Worm (Caenorhabditis elegans) whole organism, midembryonic: Measurements from ENCODE around the gene T10B5.7.
A peak's percentile ranks its signal among the peaks of the same experiment; 100 is the strongest.
"Not testable (repeated sequence)": the region's sequence is repeated elsewhere in the genome, so short reads cannot be mapped to it uniquely, and the experiment has no call there.

ENCODE experiments used
- T22C8.4 ChIP-seq: fragments of 200-800 bp; sonication (Bioruptor generic); IDR thresholded peaks from 2 replicates; pipeline ENCODE4 v1.3.6; 2022; ENCODE audit warnings: missing genetic modification characterization, missing compliant biosample characterization
- cog-1 ChIP-seq: sonication (generic microtip); optimal IDR thresholded peaks from 2 replicates; lab custom pipeline; 2016; ENCODE audit warnings: missing genetic modification characterization, missing compliant biosample characterization
- flt-1 ChIP-seq: fragments of 200-800 bp; sonication (Bioruptor generic); IDR thresholded peaks from 2 replicates; pipeline ENCODE4 v1.3.6; 2022; ENCODE audit warnings: missing genetic modification characterization, missing compliant biosample characterization
- klf-2 ChIP-seq: fragments of 200-800 bp; sonication (Bioruptor generic); conservative IDR thresholded peaks from 2 replicates; pipeline ENCODE4 v1.3.6; 2022; ENCODE audit warnings: missing genetic modification reagents, missing genetic modification characterization, missing compliant biosample characterization
- med-1 ChIP-seq: sonication (generic microtip); optimal IDR thresholded peaks from 2 replicates; lab custom pipeline; 2017; ENCODE audit warnings: missing genetic modification characterization, mild to moderate bottlenecking, missing compliant biosample characterization, antibody characterized with exemption, missing genetic modification reagents; ENCODE audit not compliant: insufficient read depth
- ref-1 ChIP-seq: fragments of 200-800 bp; sonication (Bioruptor generic); conservative IDR thresholded peaks from 2 replicates; pipeline ENCODE4 v1.3.6; 2022; ENCODE audit warnings: missing genetic modification reagents, missing genetic modification characterization, missing compliant biosample characterization
- tab-1 ChIP-seq: fragments of 200-800 bp; sonication (Bioruptor generic); IDR thresholded peaks from 2 replicates; pipeline ENCODE4 v1.3.6; 2022; ENCODE audit warnings: missing genetic modification characterization, missing compliant biosample characterization
- ztf-23 ChIP-seq: fragments of 200-800 bp; sonication (Bioruptor generic); IDR thresholded peaks from 2 replicates; pipeline ENCODE4 v1.3.6; 2022; ENCODE audit warnings: missing genetic modification reagents, missing genetic modification characterization, missing compliant biosample characterization
- ztf-29 ChIP-seq: fragments of 200-800 bp; sonication (Bioruptor generic); IDR thresholded peaks from 2 replicates; pipeline ENCODE4 v1.3.6; 2022; ENCODE audit warnings: missing genetic modification reagents, missing genetic modification characterization, missing compliant biosample characterization

T10B5.7 gene

DNA sequence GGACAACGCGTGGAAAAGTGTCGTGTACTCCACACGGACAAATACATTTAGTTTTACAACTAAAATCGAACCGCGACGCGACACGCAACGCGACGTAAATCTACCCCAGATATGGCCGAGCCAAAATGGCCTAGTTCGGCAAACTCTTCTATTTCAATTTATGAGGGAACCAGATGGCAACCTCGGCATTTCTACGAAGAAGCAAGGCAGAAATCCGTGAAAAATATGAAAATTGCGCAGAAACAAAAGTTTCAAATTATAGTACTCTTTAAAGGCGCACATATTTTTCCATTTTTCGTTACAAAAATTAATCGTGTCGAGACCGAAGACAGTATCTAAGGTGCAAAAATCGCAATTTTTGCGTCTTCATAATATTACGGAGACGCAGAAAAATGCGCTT, 31.2 kb upstream of the T10B5.7 start, which contains the start of gene Y46H3A.5:
TSS of gene Y46H3A.5 (minus strand) at position 101 of the 400 bp plus-strand sequence.
- TF ChIP-seq ref-1; cog-1 (tag; lab: Kevin White, UChicago); tab-1 (GFP tag; lab: Robert Waterston, UW): not testable (repeated sequence)

DNA sequence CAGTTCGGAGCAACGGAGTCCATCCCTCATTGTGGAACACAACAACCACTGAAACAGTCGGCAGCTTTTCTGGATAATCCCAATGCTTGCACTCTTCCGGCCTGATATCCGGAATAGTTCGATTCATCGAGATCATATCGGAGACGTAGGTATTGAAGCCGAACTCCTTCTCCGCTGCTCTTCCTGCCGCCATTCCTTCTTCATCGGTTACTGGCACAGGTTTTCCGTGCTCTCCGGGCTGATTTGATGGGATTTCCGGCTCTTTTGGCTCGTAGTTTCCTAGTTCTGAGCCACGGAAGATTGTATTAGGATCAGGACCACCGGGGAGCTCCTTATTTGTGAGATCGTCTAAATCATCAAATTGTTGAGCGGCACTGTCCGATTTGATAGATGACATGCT, 26.0 kb upstream of the T10B5.7 start:
- TF ChIP-seq med-1 (GFP tag; lab: Kevin White, UChicago) (no peak), klf-2 (GFP tag; lab: Robert Waterston, UW) (no peak)

DNA sequence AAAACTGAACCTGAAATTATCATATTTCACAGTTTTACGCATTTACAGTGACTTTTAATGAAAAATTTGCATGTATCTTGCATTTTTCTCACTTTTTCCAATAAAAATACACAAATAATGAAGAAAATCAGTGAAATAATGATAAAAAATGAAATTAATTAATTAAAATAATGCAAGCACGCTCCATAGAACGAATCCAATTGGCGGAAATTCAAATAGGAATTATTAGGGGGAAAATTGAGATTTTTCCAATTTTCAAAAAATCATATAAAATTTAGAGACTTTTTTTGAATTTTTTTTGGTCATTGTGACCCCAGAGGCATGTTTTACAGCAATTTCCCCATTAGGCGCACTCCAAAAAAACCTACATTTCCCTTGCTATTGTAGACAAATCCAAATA, 25.3 kb upstream of the T10B5.7 start:
- TF ChIP-seq tab-1 (GFP tag; lab: Robert Waterston, UW) (no peak), ref-1 (no peak), flt-1 (GFP tag; lab: Robert Waterston, UW) (no peak), ztf-23 (GFP tag; lab: Robert Waterston, UW) (no peak), ztf-29 (GFP tag; lab: Robert Waterston, UW) (no peak), klf-2 (GFP tag; lab: Robert Waterston, UW) (no peak), med-1 (GFP tag; lab: Kevin White, UChicago) (no peak), cog-1 (tag; lab: Kevin White, UChicago) (no peak), T22C8.4 (GFP tag; lab: Robert Waterston, UW) (no peak)

DNA sequence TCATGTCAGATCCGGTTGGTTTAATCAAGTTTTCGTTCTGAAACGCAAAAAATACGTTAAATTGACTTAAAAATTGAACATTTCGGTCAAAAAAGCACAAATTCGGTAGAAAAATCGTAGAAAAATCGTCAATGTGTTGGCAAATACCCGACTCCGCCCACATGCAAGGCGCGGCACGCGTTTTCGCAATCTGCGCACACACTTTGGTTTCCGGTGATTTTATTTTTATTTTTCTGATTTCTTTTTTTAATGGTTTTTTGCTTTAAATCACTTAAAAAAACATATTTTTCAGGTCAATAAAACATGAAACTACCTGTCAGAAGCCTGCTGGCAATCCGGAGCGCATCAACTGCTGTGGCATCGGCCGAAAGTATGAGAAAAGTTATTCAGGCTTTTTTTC, 24.7 kb upstream of the T10B5.7 start, which contains the start of the genes gly-7 and mrpl-39:
TSS of gene gly-7 (minus strand) at position 37 of the 400 bp plus-strand sequence.
TSS of gene mrpl-39 (plus strand) at position 293 of the 400 bp plus-strand sequence.
- TF ChIP-seq T22C8.4 (GFP tag; lab: Robert Waterston, UW) (no peak), ztf-29 (GFP tag; lab: Robert Waterston, UW) (no peak), klf-2 (GFP tag; lab: Robert Waterston, UW) (0 out of 2 replicates have a peak, but pooled peaks have one; percentile 53), cog-1 (tag; lab: Kevin White, UChicago) (no peak), ztf-23 (GFP tag; lab: Robert Waterston, UW) (peak; percentile 76), tab-1 (GFP tag; lab: Robert Waterston, UW) (peak; percentile 67; the same call in 1 of the 2 replicates), med-1 (GFP tag; lab: Kevin White, UChicago) (peak; percentile 81), ref-1 (0 out of 2 replicates have a peak, but pooled peaks have one; percentile 37), flt-1 (GFP tag; lab: Robert Waterston, UW) (peak; percentile 46; the same call in 1 of the 2 replicates)

DNA sequence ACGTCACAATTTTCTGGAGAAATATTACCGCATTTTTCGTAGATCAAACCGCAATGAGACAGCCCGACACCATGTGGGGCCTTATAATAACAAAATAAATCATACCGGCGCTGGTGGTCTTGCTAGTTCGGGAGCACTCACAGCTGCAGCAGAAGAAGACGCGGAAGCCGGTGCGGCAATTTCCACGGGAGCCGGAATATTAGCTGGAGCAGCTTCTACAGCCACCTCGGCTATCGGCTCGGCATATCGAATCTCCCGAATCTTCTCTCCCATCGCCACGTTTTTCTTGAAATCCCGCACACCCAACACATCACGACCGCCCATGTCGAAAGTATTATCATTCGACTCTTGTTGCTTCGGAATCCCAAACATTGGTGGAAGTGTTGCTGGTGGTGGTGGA, 21.5 kb upstream of the T10B5.7 start:
- TF ChIP-seq ztf-29 (GFP tag; lab: Robert Waterston, UW) = no peak
- no peak for TF ChIP-seq klf-2 (GFP tag; lab: Robert Waterston, UW)
- no peak for TF ChIP-seq cog-1 (tag; lab: Kevin White, UChicago)
- TF ChIP-seq T22C8.4 (GFP tag; lab: Robert Waterston, UW) = no peak
- no peak for TF ChIP-seq ztf-23 (GFP tag; lab: Robert Waterston, UW)
- no peak for TF ChIP-seq tab-1 (GFP tag; lab: Robert Waterston, UW)
- no peak for TF ChIP-seq med-1 (GFP tag; lab: Kevin White, UChicago)
- no peak for TF ChIP-seq flt-1 (GFP tag; lab: Robert Waterston, UW)
- TF ChIP-seq ref-1 = no peak

DNA sequence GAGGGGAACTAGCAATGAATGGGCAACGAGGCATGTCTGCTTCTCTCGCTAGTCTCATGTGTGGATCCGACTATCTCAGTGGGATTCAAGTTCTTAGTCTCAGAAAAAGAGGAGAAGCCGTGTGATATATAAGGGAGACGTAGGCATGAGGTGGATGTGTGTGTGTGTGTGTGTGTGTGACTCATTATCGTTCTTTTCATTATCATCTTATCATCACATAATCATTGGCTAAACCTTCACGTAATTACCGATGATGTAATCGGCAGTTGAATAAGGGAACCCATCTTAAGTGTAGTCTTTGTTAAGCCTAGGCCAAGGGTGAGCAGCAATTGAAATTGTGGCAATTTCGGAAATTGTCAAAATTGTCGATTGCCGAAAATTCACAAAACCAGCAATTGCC, 16.0 kb upstream of the T10B5.7 start, which contains the start of gene Y32G9B.1:
TSS of gene Y32G9B.1 (minus strand) at position 101 of the 400 bp plus-strand sequence.
- TF ChIP-seq ztf-23 (GFP tag; lab: Robert Waterston, UW) = no peak
- TF ChIP-seq ztf-29 (GFP tag; lab: Robert Waterston, UW) = no peak
- no peak for TF ChIP-seq T22C8.4 (GFP tag; lab: Robert Waterston, UW)
- no peak for TF ChIP-seq cog-1 (tag; lab: Kevin White, UChicago)
- TF ChIP-seq flt-1 (GFP tag; lab: Robert Waterston, UW) = no peak
- TF ChIP-seq tab-1 (GFP tag; lab: Robert Waterston, UW) = no peak
- TF ChIP-seq ref-1 = no peak
- no peak for TF ChIP-seq klf-2 (GFP tag; lab: Robert Waterston, UW)
- TF ChIP-seq med-1 (GFP tag; lab: Kevin White, UChicago) = no peak

DNA sequence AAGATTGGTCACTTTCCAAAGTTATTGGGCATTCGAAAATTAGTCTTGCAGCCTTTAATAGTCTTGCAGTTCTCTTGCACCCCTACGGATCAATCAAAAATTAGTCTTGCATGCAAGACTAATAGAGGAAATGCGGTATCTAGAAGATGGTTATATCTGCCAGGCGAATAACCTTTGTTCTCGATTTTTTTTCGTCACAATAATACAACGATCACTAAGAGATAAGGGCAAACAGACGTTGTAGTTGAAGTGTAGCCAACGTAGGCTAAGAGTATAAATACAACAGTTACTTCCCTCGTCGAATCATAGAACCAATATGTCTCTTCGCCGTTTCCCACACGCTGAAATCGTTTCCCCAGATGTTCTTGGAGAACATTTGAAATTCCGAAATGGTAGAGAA, 4.3 kb upstream of the T10B5.7 start, which contains the start of gene T10B5.8:
TSS of gene T10B5.8 (plus strand) at position 301 of the 400 bp plus-strand sequence.
- TF ChIP-seq cog-1 (tag; lab: Kevin White, UChicago) = no peak
- TF ChIP-seq ref-1 = no peak
- TF ChIP-seq klf-2 (GFP tag; lab: Robert Waterston, UW) = no peak
- no peak for TF ChIP-seq ztf-29 (GFP tag; lab: Robert Waterston, UW)
- no peak for TF ChIP-seq tab-1 (GFP tag; lab: Robert Waterston, UW)
- TF ChIP-seq med-1 (GFP tag; lab: Kevin White, UChicago) = no peak
- no peak for TF ChIP-seq T22C8.4 (GFP tag; lab: Robert Waterston, UW)
- no peak for TF ChIP-seq flt-1 (GFP tag; lab: Robert Waterston, UW)
- TF ChIP-seq ztf-23 (GFP tag; lab: Robert Waterston, UW) = no peak

DNA sequence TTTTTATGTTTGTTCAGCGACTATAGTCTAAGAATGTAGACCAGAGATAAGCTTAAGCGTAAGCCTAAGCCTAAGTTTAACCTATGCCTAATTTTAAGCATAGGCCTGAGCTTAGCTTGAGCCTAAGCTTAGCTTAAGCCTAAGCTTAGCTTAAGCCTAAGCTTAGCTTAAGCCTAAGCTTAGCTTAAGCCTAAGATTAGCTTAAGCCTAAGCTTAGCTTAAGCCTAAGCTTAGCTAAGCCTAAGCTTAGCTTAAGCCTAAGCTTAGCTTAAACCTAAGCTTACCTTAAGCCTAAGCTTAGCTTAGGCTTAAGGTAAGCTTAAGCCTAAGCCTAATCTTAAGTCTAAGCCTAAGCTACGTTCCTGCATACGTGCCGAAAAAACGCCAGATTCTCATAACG, 2.6 kb downstream of the T10B5.7 start:
- TF ChIP-seq ztf-29 (GFP tag; lab: Robert Waterston, UW) (peak; percentile 68; the same call in 1 of the 2 replicates), ref-1 (no peak)

DNA sequence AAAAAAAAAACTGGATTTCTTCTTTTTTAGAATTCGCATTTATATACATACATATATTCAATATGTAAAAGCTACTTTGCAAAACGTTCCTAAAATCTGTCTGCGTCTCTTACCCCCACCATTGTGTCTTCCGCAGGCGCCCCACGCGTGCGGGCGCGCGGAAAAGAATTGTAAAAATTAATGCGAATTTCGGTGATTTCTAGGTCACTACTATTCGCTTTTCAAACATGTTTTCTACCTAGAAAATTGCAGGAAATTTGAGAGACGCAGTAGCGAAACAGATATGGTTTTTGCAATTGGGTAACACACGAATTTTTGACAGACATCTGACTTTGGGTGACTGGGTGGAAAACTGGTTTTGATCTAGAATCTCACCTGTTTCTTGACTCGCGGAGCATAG, 9.1 kb downstream of the T10B5.7 start:
- no peak for TF ChIP-seq ztf-29 (GFP tag; lab: Robert Waterston, UW)
- TF ChIP-seq cog-1 (tag; lab: Kevin White, UChicago) = no peak
- no peak for TF ChIP-seq tab-1 (GFP tag; lab: Robert Waterston, UW)
- TF ChIP-seq T22C8.4 (GFP tag; lab: Robert Waterston, UW) = no peak
- no peak for TF ChIP-seq flt-1 (GFP tag; lab: Robert Waterston, UW)
- no peak for TF ChIP-seq med-1 (GFP tag; lab: Kevin White, UChicago)
- TF ChIP-seq ztf-23 (GFP tag; lab: Robert Waterston, UW) = no peak
- no peak for TF ChIP-seq klf-2 (GFP tag; lab: Robert Waterston, UW)
- no peak for TF ChIP-seq ref-1
